Worm (Caenorhabditis elegans): ENCODE data around the gene str-196.
A peak's percentile ranks its signal among the peaks of the same experiment; 100 is the strongest.

str-196 gene

ce11 chrV:525040-525439, 33.5 kb downstream of the str-196 start, which contains the start of gene R11G11.16:
R11G11.16 (minus strand) TSS chrV:525140.
- no peak for TF ChIP-seq bed-3 (GFP tag; optimal IDR thresholded peaks at IDR 0.05)
- TF ChIP-seq sptf-1 (tag; optimal IDR thresholded peaks at IDR 0.05), result no peak
- no peak for TF ChIP-seq nhr-237 (tag; optimal IDR thresholded peaks at IDR 0.05)
- TF ChIP-seq nhr-2 (tag; optimal IDR thresholded peaks at IDR 0.05), result no peak
- TF ChIP-seq mep-1 (tag; optimal IDR thresholded peaks at IDR 0.05), result no peak
- TF ChIP-seq nhr-12 (tag; optimal IDR thresholded peaks at IDR 0.05), result no peak

ce11 chrV:527602-528001, 36.1 kb downstream of the str-196 start, which contains the start of gene srw-108:
srw-108 (plus strand) TSS chrV:527902.
- no peak for TF ChIP-seq elt-3 (tag; optimal IDR thresholded peaks at IDR 0.05)
- no peak for TF ChIP-seq unc-120 (tag; optimal IDR thresholded peaks at IDR 0.05; ENCODE audit: poor library complexity, severe bottlenecking)
- TF ChIP-seq hlh-1 (tag; optimal IDR thresholded peaks at IDR 0.05), result no peak
- TF ChIP-seq lsy-2 (tag; optimal IDR thresholded peaks at IDR 0.05), result no peak
- no peak for TF ChIP-seq drap-1 (GFP tag; optimal IDR thresholded peaks at IDR 0.05)
- TF ChIP-seq sptf-1 (tag; optimal IDR thresholded peaks at IDR 0.05), result no peak
- no peak for TF ChIP-seq ces-1 (GFP tag; optimal IDR thresholded peaks at IDR 0.05)
- TF ChIP-seq flh-1 (GFP tag; optimal IDR thresholded peaks at IDR 0.05), result no peak
- TF ChIP-seq lin-32 (GFP tag; optimal IDR thresholded peaks at IDR 0.05), result no peak
- TF ChIP-seq nhr-12 (tag; optimal IDR thresholded peaks at IDR 0.05), result no peak
- no peak for TF ChIP-seq ceh-83 (GFP tag; optimal IDR thresholded peaks at IDR 0.05)
- no peak for TF ChIP-seq cnd-1 (tag; optimal IDR thresholded peaks at IDR 0.05)

ce11 chrV:532046-532445, 40.5 kb downstream of the str-196 start, which contains the start of gene nhr-58:
nhr-58 (plus strand) TSS chrV:532259.
- no peak for TF ChIP-seq nhr-28 (tag; optimal IDR thresholded peaks at IDR 0.05)
- TF ChIP-seq elt-1 (tag; optimal IDR thresholded peaks at IDR 0.05; ENCODE audit: borderline replicate concordance, insufficient read depth), result peak; percentile 54
- TF ChIP-seq sptf-1 (tag; optimal IDR thresholded peaks at IDR 0.05), result no peak
- no peak for TF ChIP-seq sem-2 (GFP tag; optimal IDR thresholded peaks at IDR 0.05)
- TF ChIP-seq lin-13 (tag; optimal IDR thresholded peaks at IDR 0.05), result no peak
- TF ChIP-seq pha-4 (tag; optimal IDR thresholded peaks at IDR 0.05), result peak; percentile 17
- TF ChIP-seq unc-39 (tag; optimal IDR thresholded peaks at IDR 0.05), result no peak
- no peak for TF ChIP-seq flh-1 (GFP tag; optimal IDR thresholded peaks at IDR 0.05)
- TF ChIP-seq elt-3 (tag; optimal IDR thresholded peaks at IDR 0.05), result peak; percentile 83
- TF ChIP-seq mab-5 (tag; optimal IDR thresholded peaks at IDR 0.05), result no peak
- TF ChIP-seq nhr-2 (tag; optimal IDR thresholded peaks at IDR 0.05), result no peak
- no peak for TF ChIP-seq bed-3 (GFP tag; optimal IDR thresholded peaks at IDR 0.05)
- TF ChIP-seq nhr-237 (tag; optimal IDR thresholded peaks at IDR 0.05), result no peak
- no peak for TF ChIP-seq nhr-76 (tag; optimal IDR thresholded peaks at IDR 0.05)
- TF ChIP-seq ztf-11 (tag; optimal IDR thresholded peaks at IDR 0.05), result no peak
- no peak for TF ChIP-seq unc-62 (GFP tag; optimal IDR thresholded peaks at IDR 0.05)
- no peak for TF ChIP-seq drap-1 (GFP tag; optimal IDR thresholded peaks at IDR 0.05)
- no peak for TF ChIP-seq mep-1 (tag; optimal IDR thresholded peaks at IDR 0.05)
- peak; percentile 59 for TF ChIP-seq ham-2 (GFP tag; optimal IDR thresholded peaks at IDR 0.05)
- no peak for TF ChIP-seq ceh-43 (GFP tag; optimal IDR thresholded peaks at IDR 0.05)
- TF ChIP-seq M03D4.4 (tag; optimal IDR thresholded peaks at IDR 0.05), result no peak
- TF ChIP-seq hlh-1 (tag; optimal IDR thresholded peaks at IDR 0.05), result no peak
- TF ChIP-seq ceh-39 (tag; optimal IDR thresholded peaks at IDR 0.05), result no peak
- no peak for TF ChIP-seq tbx-8 (GFP tag; optimal IDR thresholded peaks at IDR 0.05)
- TF ChIP-seq zip-8 (tag; optimal IDR thresholded peaks at IDR 0.05), result no peak
- TF ChIP-seq cnd-1 (tag; optimal IDR thresholded peaks at IDR 0.05), result no peak
- peak; percentile 27 for TF ChIP-seq unc-120 (tag; optimal IDR thresholded peaks at IDR 0.05; ENCODE audit: poor library complexity, severe bottlenecking)
- TF ChIP-seq nhr-12 (tag; optimal IDR thresholded peaks at IDR 0.05), result no peak
- no peak for TF ChIP-seq lin-32 (GFP tag; optimal IDR thresholded peaks at IDR 0.05)
- TF ChIP-seq blmp-1 (tag; optimal IDR thresholded peaks at IDR 0.05), result no peak
- TF ChIP-seq snpc-4 (tag; optimal IDR thresholded peaks at IDR 0.05), result no peak
- no peak for TF ChIP-seq ceh-83 (GFP tag; optimal IDR thresholded peaks at IDR 0.05)
- peak; percentile 61 for TF ChIP-seq ces-1 (GFP tag; optimal IDR thresholded peaks at IDR 0.05)
- TF ChIP-seq lsy-2 (tag; optimal IDR thresholded peaks at IDR 0.05), result no peak
- TF ChIP-seq mls-2 (tag; optimal IDR thresholded peaks at IDR 0.05), result peak; percentile 2

- peak; percentile 3 for TF ChIP-seq elt-1 (tag; optimal IDR thresholded peaks at IDR 0.05; ENCODE audit: borderline replicate concordance, insufficient read depth)
- no peak for TF ChIP-seq lin-32 (GFP tag; optimal IDR thresholded peaks at IDR 0.05)
- TF ChIP-seq hlh-1 (tag; optimal IDR thresholded peaks at IDR 0.05), result no peak
Measured at ce11 chrV:534176-534575, 42.6 kb downstream of the str-196 start, which contains the start of gene nhr-132. nhr-132 (plus strand) TSS chrV:534446.

All from whole organism, mixed stage, embryonic.